Fruit fly (Drosophila melanogaster): ENCODE results near the gene CG34452.

The CG34452 gene

dm6 chr3L:15687802-15688201, at the start of gene CG34452:
Gene CG34452 (minus strand): TSS chr3L:15687902.
- TF ChIP-seq CG1621 (tag; optimal IDR thresholded peaks at IDR 0.05) (no peak), salr (GFP tag; optimal IDR thresholded peaks at IDR 0.05) (no peak), Blimp-1 (GFP tag; optimal IDR thresholded peaks at IDR 0.05) (no peak), lz (GFP tag; optimal IDR thresholded peaks at IDR 0.05) (no peak), esn (GFP tag; optimal IDR thresholded peaks at IDR 0.05) (no peak), cyc (GFP tag; optimal IDR thresholded peaks at IDR 0.05) (no peak), svp (GFP tag) (no peak), Eip93F (GFP tag; optimal IDR thresholded peaks at IDR 0.05) (no peak)

DNA sequence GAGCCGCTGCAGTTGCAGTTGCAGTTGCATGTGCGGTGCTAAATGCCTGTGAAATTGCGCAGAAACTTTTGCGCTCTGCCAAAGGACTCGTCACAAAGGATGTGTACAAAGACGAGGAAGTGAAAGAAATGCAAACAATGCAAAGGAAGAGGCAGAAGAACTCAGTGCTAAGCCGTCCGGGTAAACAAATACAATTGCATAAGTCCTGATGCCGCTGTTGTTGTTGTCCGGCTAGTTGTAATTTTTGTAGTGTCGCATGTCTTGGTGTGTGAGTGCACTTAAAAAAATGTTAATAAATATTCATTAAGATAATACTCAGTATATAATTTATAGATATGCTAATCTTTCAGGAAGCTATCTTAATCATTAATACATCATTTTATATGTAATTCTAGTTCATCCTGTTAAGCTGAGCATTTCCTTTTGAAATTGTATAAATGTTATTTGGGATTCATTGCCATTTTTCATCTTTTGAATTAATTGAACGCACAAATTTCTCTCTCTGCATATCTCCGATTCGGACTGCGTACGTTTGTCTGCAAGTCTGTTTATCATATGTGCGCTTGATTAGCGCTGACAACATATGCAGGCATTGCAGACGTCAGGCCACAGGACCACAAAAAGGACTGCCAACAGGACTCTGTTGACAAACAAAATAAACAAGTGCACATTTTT, 44.3 kb upstream of the CG34452 start:
- TF ChIP-seq CG31627 (GFP tag; optimal IDR thresholded peaks at IDR 0.05): no peak
- peak; percentile 29 for TF ChIP-seq Eip78C (GFP tag)

- TF ChIP-seq dsx (GFP tag; optimal IDR thresholded peaks at IDR 0.05; ENCODE audit: poor library complexity, severe bottlenecking) (peak; percentile 34), CG3919 (GFP tag; optimal IDR thresholded peaks at IDR 0.05) (peak; percentile 13), svp (GFP tag) (peak; percentile 49), Eip78C (GFP tag) (peak; percentile 4), CG15336 (GFP tag; IDR thresholded peaks at IDR 0.05) (peak; percentile 20; the same call in 1 of the 2 replicates), net (GFP tag; optimal IDR thresholded peaks at IDR 0.05) (peak; percentile 14), CG4318 (GFP tag; optimal IDR thresholded peaks at IDR 0.05) (no peak), Ets21C (GFP tag; optimal IDR thresholded peaks at IDR 0.05) (no peak), CG6163 (GFP tag; IDR thresholded peaks at IDR 0.05) (0 out of 3 replicates have a peak, but pooled peaks have one; percentile 22), eg (GFP tag; IDR thresholded peaks at IDR 0.05) (peak; percentile 40; the same call in 1 of the 3 replicates)
Observed at dm6 chr3L:15729306-15730006, 41.8 kb upstream of the CG34452 start.

- TF ChIP-seq Blimp-1 (GFP tag; optimal IDR thresholded peaks at IDR 0.05) (no peak), dac (GFP tag; optimal IDR thresholded peaks at IDR 0.05) (no peak), pdm3 (GFP tag; optimal IDR thresholded peaks at IDR 0.05) (no peak), spab (GFP tag; optimal IDR thresholded peaks at IDR 0.05) (no peak), CG16779 (tag; optimal IDR thresholded peaks at IDR 0.05) (peak; percentile 7), Eip78C (GFP tag) (peak; percentile 57), esn (GFP tag; optimal IDR thresholded peaks at IDR 0.05) (no peak), svp (GFP tag) (no peak), CG6792 (GFP tag; optimal IDR thresholded peaks at IDR 0.05) (no peak), CG6163 (GFP tag; IDR thresholded peaks at IDR 0.05) (peak; percentile 69), CG8319 (GFP tag; optimal IDR thresholded peaks at IDR 0.05) (no peak), fkh (GFP tag; optimal IDR thresholded peaks at IDR 0.05) (peak; percentile 72), CG4318 (GFP tag; optimal IDR thresholded peaks at IDR 0.05) (no peak), fd59A (GFP tag; optimal IDR thresholded peaks at IDR 0.05) (no peak), CG3919 (GFP tag; optimal IDR thresholded peaks at IDR 0.05) (peak; percentile 1), CG11762 (GFP tag; optimal IDR thresholded peaks at IDR 0.05; ENCODE audit: insufficient read depth) (no peak), net (GFP tag; optimal IDR thresholded peaks at IDR 0.05) (no peak), CG34406 (GFP tag; optimal IDR thresholded peaks at IDR 0.05) (no peak), cyc (GFP tag; optimal IDR thresholded peaks at IDR 0.05) (no peak), OdsH (GFP tag; optimal IDR thresholded peaks at IDR 0.05) (no peak), Sox15 (GFP tag; optimal IDR thresholded peaks at IDR 0.05) (no peak), CG8119 (GFP tag; IDR thresholded peaks at IDR 0.05) (0 out of 3 replicates have a peak, but pooled peaks have one; percentile 20), CG1621 (tag; optimal IDR thresholded peaks at IDR 0.05) (peak; percentile 47), dsx (GFP tag; optimal IDR thresholded peaks at IDR 0.05; ENCODE audit: poor library complexity, severe bottlenecking) (peak; percentile 39), Ets21C (GFP tag; optimal IDR thresholded peaks at IDR 0.05) (no peak), Hr39 (GFP tag; optimal IDR thresholded peaks at IDR 0.05) (no peak), Sox102F (GFP tag; optimal IDR thresholded peaks at IDR 0.05) (no peak), lz (GFP tag; optimal IDR thresholded peaks at IDR 0.05) (no peak), Ets96B (tag; optimal IDR thresholded peaks at IDR 0.05) (no peak), CG9139 (GFP tag; optimal IDR thresholded peaks at IDR 0.05) (peak; percentile 48), salr (GFP tag; optimal IDR thresholded peaks at IDR 0.05) (no peak), CG10669 (GFP tag; optimal IDR thresholded peaks at IDR 0.05) (no peak), Lpt (GFP tag; optimal IDR thresholded peaks at IDR 0.05) (no peak), Hr38 (GFP tag; optimal IDR thresholded peaks at IDR 0.05) (no peak), vri (GFP tag; optimal IDR thresholded peaks at IDR 0.05) (peak; percentile 7), fd85E (GFP tag; optimal IDR thresholded peaks at IDR 0.05) (no peak), CG32006 (GFP tag; optimal IDR thresholded peaks at IDR 0.05) (no peak)
Observed at dm6 chr3L:15728195-15728594, 40.5 kb upstream of the CG34452 start, which contains the start of gene comm. Gene comm (minus strand): TSS chr3L:15728430.
